Worm (Caenorhabditis elegans) whole organism, L1 larva: ENCODE measurements around the gene glna-2.

Experiments used
- fkh-4 ChIP-seq: sonication (generic microtip); optimal IDR thresholded peaks from 2 replicates; lab custom pipeline; 2016; ENCODE audit warnings: missing compliant biosample characterization, missing genetic modification characterization, borderline replicate concordance
- fkh-8 ChIP-seq: sonication (generic microtip); optimal IDR thresholded peaks from 2 replicates; lab custom pipeline; 2016; ENCODE audit warnings: mild to moderate bottlenecking, missing genetic modification characterization, missing compliant biosample characterization
- unc-62 ChIP-seq: fragments of 150-350 bp; optimal IDR thresholded peaks from 2 replicates; lab custom pipeline; 2014; ENCODE audit warnings: missing biosample characterization, missing genetic modification reagents, missing genetic modification characterization
- unc-86 ChIP-seq: sonication (generic microtip); optimal IDR thresholded peaks from 2 replicates; lab custom pipeline; 2016; ENCODE audit warnings: missing genetic modification characterization, missing compliant biosample characterization

- TF ChIP-seq unc-86 (no peak), fkh-4 (tag; lab: Kevin White, UChicago) (no peak), fkh-8 (no peak), unc-62 (GFP tag; lab: Kevin White, UChicago) (no peak)
Observed at ce11 chrII:8022461-8022860, 14.0 kb downstream of the glna-2 start, which contains the start of gene hda-2.
